Fruit fly (Drosophila melanogaster): ENCODE measurements around the gene Pop1.

- TF ChIP-seq Hmx (GFP tag; optimal IDR thresholded peaks at IDR 0.05) (no peak), TFAM (GFP tag; optimal IDR thresholded peaks at IDR 0.05) (no peak), Atf-2 (GFP tag; optimal IDR thresholded peaks at IDR 0.05) (no peak), CG17612 (GFP tag; IDR thresholded peaks at IDR 0.05) (no peak), salm (tag; optimal IDR thresholded peaks at IDR 0.05) (no peak), wek (GFP tag; optimal IDR thresholded peaks at IDR 0.05) (no peak), Rx (GFP tag; IDR thresholded peaks at IDR 0.05) (no peak), CG6272 (GFP tag; IDR thresholded peaks at IDR 0.05) (no peak), trem (tag; optimal IDR thresholded peaks at IDR 0.05) (no peak), CG9437 (GFP tag; optimal IDR thresholded peaks at IDR 0.05) (no peak), CG4328 (GFP tag; optimal IDR thresholded peaks at IDR 0.05) (no peak), CG8478 (optimal IDR thresholded peaks at IDR 0.05) (no peak), caup (GFP tag; optimal IDR thresholded peaks at IDR 0.05; ENCODE audit: severe bottlenecking) (no peak)
These were observed 39.5 kb downstream of the Pop1 start for dm6 chrX:5661971-5662370.
